Fruit fly (Drosophila melanogaster) whole organism, embryonic: ENCODE data around the gene ScpX.

ENCODE experiments used
- Adf1 ChIP-seq: fragments of 200-800 bp; sonication (Bioruptor generic); IDR thresholded peaks from 2 replicates; pipeline ENCODE4 v1.3.6; 2022; ENCODE audit warnings: missing biosample characterization, missing genetic modification characterization
- Blimp-1 ChIP-seq: fragments of 200-800 bp; sonication (Bioruptor generic); optimal IDR thresholded peaks from 3 replicates; lab custom pipeline; 2018; ENCODE audit warnings: missing biosample characterization, missing genetic modification characterization, mild to moderate bottlenecking, moderate library complexity, missing genetic modification reagents
- CG10147 ChIP-seq: fragments of 200-800 bp; sonication (Bioruptor generic); optimal IDR thresholded peaks from 2 replicates; lab custom pipeline; 2019; ENCODE audit warnings: missing biosample characterization, mild to moderate bottlenecking, missing genetic modification characterization, moderate library complexity
- CG10543 ChIP-seq: fragments of 200-800 bp; sonication (Bioruptor generic); optimal IDR thresholded peaks from 3 replicates; lab custom pipeline; 2017; ENCODE audit warnings: missing biosample characterization, mild to moderate bottlenecking, missing genetic modification characterization, moderate library complexity
- CG12769 ChIP-seq: fragments of 200-800 bp; sonication (Bioruptor generic); optimal IDR thresholded peaks from 2 replicates; lab custom pipeline; 2019; ENCODE audit warnings: missing biosample characterization, mild to moderate bottlenecking, missing genetic modification characterization, moderate library complexity
- CG13287 ChIP-seq: fragments of 200-800 bp; sonication (Bioruptor generic); IDR thresholded peaks from 2 replicates; pipeline ENCODE4 v1.3.6; 2022; ENCODE audit warnings: missing biosample characterization, missing genetic modification characterization; ENCODE audit not compliant: partially characterized antibody
- CG13296 ChIP-seq: fragments of 200-800 bp; sonication (Bioruptor generic); optimal IDR thresholded peaks from 3 replicates; lab custom pipeline; 2018; ENCODE audit warnings: missing biosample characterization, mild to moderate bottlenecking, missing genetic modification characterization
- CG13775 ChIP-seq: fragments of 200-800 bp; sonication (Bioruptor generic); optimal IDR thresholded peaks from 3 replicates; lab custom pipeline; 2017; ENCODE audit warnings: missing biosample characterization, mild to moderate bottlenecking, missing genetic modification characterization
- CG17361 ChIP-seq: fragments of 200-800 bp; sonication (Bioruptor generic); IDR thresholded peaks from 3 replicates; pipeline ENCODE4 v1.3.6; 2022; ENCODE audit warnings: missing biosample characterization, missing genetic modification characterization
- CG18619 ChIP-seq: fragments of 200-800 bp; sonication (Bioruptor generic); optimal IDR thresholded peaks from 3 replicates; lab custom pipeline; 2017; ENCODE audit warnings: missing biosample characterization, mild to moderate bottlenecking, missing genetic modification characterization
- CG32767 ChIP-seq: fragments of 200-800 bp; sonication (Bioruptor generic); IDR thresholded peaks from 2 replicates; pipeline ENCODE4 v1.3.6; 2022; ENCODE audit warnings: missing biosample characterization, missing genetic modification characterization
- CG3281 ChIP-seq: fragments of 200-800 bp; sonication (Bioruptor generic); optimal IDR thresholded peaks from 3 replicates; lab custom pipeline; 2017; ENCODE audit warnings: missing biosample characterization, mild to moderate bottlenecking, missing genetic modification characterization
- CG4617 ChIP-seq: fragments of 200-800 bp; sonication (Bioruptor generic); optimal IDR thresholded peaks from 3 replicates; lab custom pipeline; 2016; ENCODE audit warnings: missing biosample characterization, missing genetic modification characterization, borderline replicate concordance
- CG6175 ChIP-seq: fragments of 200-800 bp; sonication (Bioruptor generic); IDR thresholded peaks from 3 replicates; pipeline ENCODE4 v1.3.6; 2022; ENCODE audit warnings: missing biosample characterization, missing genetic modification characterization
- CG7271 ChIP-seq: fragments of 200-800 bp; sonication (Bioruptor generic); optimal IDR thresholded peaks from 2 replicates; lab custom pipeline; 2018; ENCODE audit warnings: missing biosample characterization, mild to moderate bottlenecking, missing genetic modification characterization, moderate library complexity
- CG7839 ChIP-seq: fragments of 200-800 bp; sonication (Bioruptor generic); optimal IDR thresholded peaks from 3 replicates; lab custom pipeline; 2018; ENCODE audit warnings: missing biosample characterization, mild to moderate bottlenecking, missing genetic modification characterization, moderate library complexity
- CG7963 ChIP-seq: fragments of 200-800 bp; sonication (Bioruptor generic); IDR thresholded peaks from 3 replicates; pipeline ENCODE4 v1.3.6; 2022; ENCODE audit warnings: missing biosample characterization, missing genetic modification characterization; ENCODE audit not compliant: partially characterized antibody
- CG7987 ChIP-seq: fragments of 200-800 bp; sonication (Bioruptor generic); optimal IDR thresholded peaks from 2 replicates; lab custom pipeline; 2018; ENCODE audit warnings: missing biosample characterization, mild to moderate bottlenecking, missing genetic modification characterization, moderate library complexity
- CG8290 ChIP-seq, 3 experiments: fragments of 200-800 bp; sonication (Bioruptor generic); optimal IDR thresholded peaks; 2 replicates each; lab custom pipeline; 2016 to 2019; ENCODE audit warnings: missing biosample characterization in 3 of 3, missing genetic modification characterization in 3 of 3, mild to moderate bottlenecking in 2 of 3, moderate library complexity in 1 of 3
- CkIIα-i1 ChIP-seq: fragments of 200-800 bp; sonication (Bioruptor generic); IDR thresholded peaks from 2 replicates; pipeline ENCODE4 v1.3.6; 2022; ENCODE audit warnings: missing biosample characterization, missing genetic modification characterization
- Deaf1 ChIP-seq: fragments of 200-800 bp; optimal IDR thresholded peaks from 3 replicates; lab custom pipeline; 2019; ENCODE audit warnings: missing biosample characterization, mild to moderate bottlenecking, missing genetic modification characterization, moderate library complexity
- Dek ChIP-seq: fragments of 200-800 bp; sonication (Bioruptor generic); optimal IDR thresholded peaks from 3 replicates; lab custom pipeline; 2019; ENCODE audit warnings: missing biosample characterization, mild to moderate bottlenecking, missing genetic modification characterization, moderate library complexity
- E2f1 ChIP-seq: fragments of 200-800 bp; sonication (Bioruptor generic); IDR thresholded peaks from 2 replicates; pipeline ENCODE4 v1.3.6; 2022; ENCODE audit warnings: missing biosample characterization, missing genetic modification characterization
- HLH3B ChIP-seq: fragments of 200-800 bp; sonication (Bioruptor generic); IDR thresholded peaks from 2 replicates; pipeline ENCODE4 v1.3.6; 2022; ENCODE audit warnings: missing biosample characterization, missing genetic modification characterization
- Hand ChIP-seq: fragments of 200-800 bp; sonication (Bioruptor generic); optimal IDR thresholded peaks from 2 replicates; lab custom pipeline; 2017; ENCODE audit warnings: mild to moderate bottlenecking, missing biosample characterization, missing genetic modification reagents, missing genetic modification characterization
- Hr3 ChIP-seq: fragments of 200-800 bp; sonication (Bioruptor generic); optimal IDR thresholded peaks from 3 replicates; lab custom pipeline; 2016; ENCODE audit warnings: missing biosample characterization, missing genetic modification characterization
- Jarid2 ChIP-seq: fragments of 200-800 bp; sonication (Bioruptor generic); optimal IDR thresholded peaks from 3 replicates; lab custom pipeline; 2017; ENCODE audit warnings: mild to moderate bottlenecking, missing biosample characterization, missing genetic modification reagents, missing genetic modification characterization
- Med ChIP-seq: fragments of 200-800 bp; sonication (Bioruptor generic); peaks from one replicate; lab custom pipeline; 2016; ENCODE audit warnings: missing biosample characterization, missing genetic modification characterization, mild to moderate bottlenecking, inconsistent platforms, moderate library complexity
- NfI ChIP-seq: fragments of 200-800 bp; sonication (Bioruptor generic); optimal IDR thresholded peaks from 3 replicates; lab custom pipeline; 2018; ENCODE audit warnings: missing biosample characterization, mild to moderate bottlenecking, missing genetic modification characterization, moderate library complexity
- Opbp ChIP-seq: fragments of 200-800 bp; sonication (Bioruptor generic); IDR thresholded peaks from 3 replicates; pipeline ENCODE4 v1.3.6; 2022; ENCODE audit warnings: missing biosample characterization, missing genetic modification characterization; ENCODE audit not compliant: partially characterized antibody
- chinmo ChIP-seq: fragments of 200-800 bp; sonication (Bioruptor generic); IDR thresholded peaks from 4 replicates; pipeline ENCODE4 v1.3.6; 2022; ENCODE audit warnings: missing biosample characterization, missing genetic modification characterization; ENCODE audit not compliant: partially characterized antibody
- cwo ChIP-seq: fragments of 200-800 bp; sonication (Bioruptor generic); optimal IDR thresholded peaks from 3 replicates; lab custom pipeline; 2017; ENCODE audit warnings: missing biosample characterization, missing genetic modification characterization, mild to moderate bottlenecking, moderate library complexity, missing genetic modification reagents
- emc ChIP-seq: fragments of 200-800 bp; sonication (Bioruptor generic); optimal IDR thresholded peaks from 2 replicates; lab custom pipeline; 2016; ENCODE audit warnings: missing biosample characterization, missing genetic modification characterization
- ftz-f1 ChIP-seq: fragments of 200-800 bp; sonication (Bioruptor generic); optimal IDR thresholded peaks from 2 replicates; lab custom pipeline; 2016; ENCODE audit warnings: missing biosample characterization, missing genetic modification characterization
- jumu ChIP-seq: fragments of 200-800 bp; sonication (Bioruptor generic); optimal IDR thresholded peaks from 3 replicates; lab custom pipeline; 2016; ENCODE audit warnings: missing biosample characterization, missing genetic modification characterization
- kni ChIP-seq: fragments of 200-800 bp; sonication (Bioruptor generic); optimal IDR thresholded peaks from 3 replicates; lab custom pipeline; 2017; ENCODE audit warnings: mild to moderate bottlenecking, missing biosample characterization, missing genetic modification reagents, missing genetic modification characterization
- lab ChIP-seq: fragments of 200-800 bp; sonication (Bioruptor generic); optimal IDR thresholded peaks from 3 replicates; lab custom pipeline; 2017; ENCODE audit warnings: missing biosample characterization, missing genetic modification characterization, mild to moderate bottlenecking, moderate library complexity, missing genetic modification reagents
- lbe ChIP-seq: fragments of 200-800 bp; sonication (Bioruptor generic); optimal IDR thresholded peaks from 2 replicates; lab custom pipeline; 2016; ENCODE audit warnings: missing biosample characterization, mild to moderate bottlenecking, missing genetic modification characterization
- oc ChIP-seq: fragments of 200-800 bp; sonication (Bioruptor generic); optimal IDR thresholded peaks from 2 replicates; lab custom pipeline; 2018; ENCODE audit warnings: missing biosample characterization, mild to moderate bottlenecking, missing genetic modification characterization, moderate library complexity
- pb ChIP-seq: fragments of 200-800 bp; sonication (Bioruptor generic); optimal IDR thresholded peaks from 3 replicates; lab custom pipeline; 2016; ENCODE audit warnings: missing biosample characterization, missing genetic modification characterization
- rib ChIP-seq: fragments of 200-800 bp; sonication (Bioruptor generic); IDR thresholded peaks from 2 replicates; pipeline ENCODE4 v1.3.6; 2022; ENCODE audit warnings: missing biosample characterization, missing genetic modification characterization
- row ChIP-seq: fragments of 200-800 bp; sonication (Bioruptor generic); IDR thresholded peaks from 3 replicates; pipeline ENCODE4 v1.3.6; 2022; ENCODE audit warnings: missing biosample characterization, missing genetic modification characterization
- sens ChIP-seq: fragments of 200-800 bp; sonication (Bioruptor generic); peaks from one replicate; lab custom pipeline; 2016; ENCODE audit warnings: missing biosample characterization, missing genetic modification characterization
- so ChIP-seq: fragments of 200-800 bp; sonication (Bioruptor generic); IDR thresholded peaks from 3 replicates; pipeline ENCODE4 v1.3.6; 2022; ENCODE audit warnings: missing biosample characterization, missing genetic modification characterization
- sug ChIP-seq: fragments of 200-800 bp; optimal IDR thresholded peaks from 2 replicates; lab custom pipeline; 2019; ENCODE audit warnings: missing biosample characterization, mild to moderate bottlenecking, missing genetic modification characterization, moderate library complexity
- vnd ChIP-seq: fragments of 200-800 bp; sonication (Bioruptor generic); IDR thresholded peaks from 3 replicates; pipeline ENCODE4 v1.3.6; 2022; ENCODE audit warnings: missing biosample characterization, missing genetic modification characterization; ENCODE audit not compliant: partially characterized antibody
- wek ChIP-seq: fragments of 200-800 bp; sonication (Bioruptor generic); optimal IDR thresholded peaks from 3 replicates; lab custom pipeline; 2018; ENCODE audit warnings: missing biosample characterization, mild to moderate bottlenecking, missing genetic modification characterization, moderate library complexity
- wor ChIP-seq: fragments of 200-800 bp; sonication (Bioruptor generic); IDR thresholded peaks from 2 replicates; pipeline ENCODE4 v1.3.6; 2022; ENCODE audit warnings: missing biosample characterization, missing genetic modification characterization

ScpX gene

DNA sequence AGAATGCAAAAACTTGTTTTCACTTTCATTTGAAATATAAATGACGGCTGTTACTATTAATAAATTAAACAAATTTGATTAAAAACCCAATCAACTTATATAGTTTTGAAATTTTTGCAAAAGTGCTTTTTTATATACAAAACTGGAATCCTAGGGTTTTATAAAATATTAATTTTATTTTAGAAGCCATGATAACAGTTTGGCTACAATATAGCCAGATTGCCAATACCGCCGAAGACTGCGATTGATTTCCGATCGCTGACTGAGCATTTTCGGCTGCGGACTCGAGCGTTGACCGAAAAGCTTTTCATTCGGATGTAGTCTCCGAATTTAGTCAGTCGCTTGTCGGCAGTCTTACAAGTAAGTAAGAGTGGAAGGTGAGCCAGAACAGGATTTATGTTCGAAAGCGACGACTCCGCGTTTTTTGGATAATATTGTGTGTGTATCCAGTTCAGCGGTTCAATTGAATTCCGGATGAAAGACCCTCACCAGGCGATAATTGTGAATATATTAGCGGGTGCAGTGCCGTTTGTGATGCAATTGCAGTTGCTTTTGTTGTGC lies 7.7 kb upstream of the ScpX start, which contains the start of gene Ugt36D1 (continued):
- TF ChIP-seq CG18619 (GFP tag; lab: Kevin White, UChicago) (no peak), vnd (GFP tag; lab: Robert Waterston, UW) (no peak), Hr3 (GFP tag; lab: Kevin White, UChicago) (no peak), Blimp-1 (GFP tag; lab: Kevin White, UChicago) (peak; percentile 72), lab (GFP tag; lab: Kevin White, UChicago) (peak; percentile 32), CG3281 (peak; percentile 0), CG8290 (GFP tag; optimal IDR thresholded peaks at IDR 0.05; lab: Kevin White, UChicago) (no peak), CG8290 (tag; optimal IDR thresholded peaks at IDR 0.05; lab: Kevin White, UChicago) (peak in 1 of 2 experiments; percentile 47), NfI (GFP tag; lab: Kevin White, UChicago) (peak; percentile 39), CG7987 (peak; percentile 31), row (GFP tag; lab: Robert Waterston, UW) (peak; percentile 72), rib (GFP tag; lab: Robert Waterston, UW) (0 out of 2 replicates have a peak, but pooled peaks have one; percentile 26), wor (GFP tag; lab: Robert Waterston, UW) (no peak), CG6175 (GFP tag; lab: Robert Waterston, UW) (0 out of 3 replicates have a peak, but pooled peaks have one; percentile 11), HLH3B (GFP tag; lab: Robert Waterston, UW) (peak; percentile 30; the same call in 1 of the 2 replicates), sug (tag; lab: Kevin White, UChicago) (peak; percentile 1), lbe (GFP tag; lab: Kevin White, UChicago) (peak; percentile 50), CG4617 (GFP tag; lab: Kevin White, UChicago) (no peak), Opbp (GFP tag; lab: Robert Waterston, UW) (0 out of 3 replicates have a peak, but pooled peaks have one; percentile 31), kni (GFP tag; lab: Kevin White, UChicago) (peak; percentile 36), jumu (GFP tag; lab: Kevin White, UChicago) (no peak), CG13296 (GFP tag; lab: Kevin White, UChicago) (peak; percentile 21), wek (GFP tag; lab: Kevin White, UChicago) (peak; percentile 8), oc (tag; lab: Kevin White, UChicago) (peak; percentile 27), Med (peak; percentile 88), Hand (GFP tag; lab: Kevin White, UChicago) (no peak), CG17361 (GFP tag; lab: Robert Waterston, UW) (peak; percentile 26; the same call in 1 of the 3 replicates), chinmo (peak; percentile 81; the same call in 2 of the 4 replicates), CG7271 (no peak), CG7963 (GFP tag; lab: Robert Waterston, UW) (no peak), emc (GFP tag; lab: Kevin White, UChicago) (no peak), ftz-f1 (GFP tag; lab: Kevin White, UChicago) (peak; percentile 53), sens (GFP tag; lab: Kevin White, UChicago) (no peak), CG13287 (GFP tag; lab: Robert Waterston, UW) (peak; percentile 43; the same call in 1 of the 2 replicates), CG32767 (GFP tag; lab: Robert Waterston, UW) (peak; percentile 69), so (GFP tag; lab: Robert Waterston, UW) (0 out of 3 replicates have a peak, but pooled peaks have one; percentile 51), Jarid2 (GFP tag; lab: Kevin White, UChicago) (peak; percentile 83), Adf1 (peak; percentile 29; the same call in 1 of the 2 replicates), Dek (tag; lab: Kevin White, UChicago) (peak; percentile 11), Deaf1 (peak; percentile 98), E2f1 (GFP tag; lab: Robert Waterston, UW) (peak; percentile 36; the same call in 1 of the 2 replicates), cwo (peak; percentile 57), CkIIα-i1 (GFP tag; lab: Robert Waterston, UW) (no peak), CG10147 (GFP tag; lab: Kevin White, UChicago) (peak; percentile 28), CG13775 (no peak), CG12769 (tag; lab: Kevin White, UChicago) (peak; percentile 50), CG7839 (tag; lab: Kevin White, UChicago) (no peak), CG10543 (GFP tag; lab: Kevin White, UChicago) (peak; percentile 17), pb (GFP tag; lab: Kevin White, UChicago) (no peak)
